Fruit fly (Drosophila melanogaster) S2 (cell line): ENCODE results near the gene CG7945.

Experiments
- CG8478 ChIP-seq: fragments of >200 bp; optimal IDR thresholded peaks from 2 replicates; lab custom pipeline; 2018
- CTCF ChIP-seq, 2 experiments: fragments of >200 bp; optimal IDR thresholded peaks; 2 replicates each; lab custom pipeline; 2018

CG7945 gene

dm6 chr3L:15500813-15501645 lies 22.9 kb downstream of the CG7945 start, which contains the start of gene CG7272:
TSS of gene CG7272 (plus strand) at chr3L:15500938.
- TF ChIP-seq CTCF (optimal IDR thresholded peaks at IDR 0.05; lab: Kevin White, UChicago): no peak

- no peak for TF ChIP-seq CG8478 (lab: Kevin White, UChicago)
- TF ChIP-seq CTCF (optimal IDR thresholded peaks at IDR 0.05; lab: Kevin White, UChicago): no peak
Observed at dm6 chr3L:15498745-15499144, 25.2 kb downstream of the CG7945 start, which contains the start of gene CG7275. TSS of gene CG7275 (plus strand) at chr3L:15498959.

DNA sequence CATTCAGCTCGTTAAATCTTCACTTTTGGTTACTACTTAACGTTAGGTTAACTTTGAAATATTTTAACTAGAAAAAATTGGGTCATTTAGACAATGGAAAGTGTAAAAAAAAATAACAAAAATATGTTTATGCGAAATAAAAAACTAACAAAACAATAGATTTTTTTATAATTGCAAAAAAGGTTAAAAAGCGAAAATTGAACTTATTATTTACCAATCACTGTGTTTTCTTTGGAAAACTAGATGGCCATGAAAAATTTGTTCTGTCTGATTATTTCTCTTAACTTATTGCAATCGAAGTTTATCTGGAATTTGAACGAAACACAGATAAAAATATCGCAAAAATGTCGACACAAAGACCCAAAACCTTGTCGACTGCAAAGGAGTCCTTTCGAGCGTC lies 26.0 kb downstream of the CG7945 start, which contains the start of gene CG7276:
CG7276 (plus strand) TSS at position 301 of the 400 bp plus-strand sequence.
- TF ChIP-seq CG8478 (lab: Kevin White, UChicago) (no peak), CTCF (optimal IDR thresholded peaks at IDR 0.05; lab: Kevin White, UChicago) (no peak)

DNA sequence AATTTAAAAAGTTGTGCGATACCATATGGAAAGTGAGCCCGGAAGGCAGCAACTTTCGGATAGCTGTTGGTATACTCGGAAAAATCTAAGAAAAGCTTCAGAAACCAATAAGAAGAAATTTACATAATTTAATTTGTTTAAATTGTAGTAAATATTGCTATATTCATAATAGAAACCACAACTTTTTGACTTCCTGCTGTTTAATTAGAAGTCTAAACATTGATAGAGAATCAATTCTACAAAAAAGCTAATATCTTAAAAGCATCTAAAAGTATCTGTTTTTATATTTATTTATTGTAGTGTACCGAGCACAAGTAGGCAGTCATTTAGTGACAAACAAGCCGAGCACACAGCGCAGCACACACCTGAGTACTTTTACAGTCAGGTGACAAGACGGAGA lies 27.7 kb downstream of the CG7945 start, which contains the start of gene CG13455:
CG13455 (plus strand) TSS at position 301 of the 400 bp plus-strand sequence.
- TF ChIP-seq CTCF (optimal IDR thresholded peaks at IDR 0.05; lab: Kevin White, UChicago): no peak
- no peak for TF ChIP-seq CG8478 (lab: Kevin White, UChicago)

DNA sequence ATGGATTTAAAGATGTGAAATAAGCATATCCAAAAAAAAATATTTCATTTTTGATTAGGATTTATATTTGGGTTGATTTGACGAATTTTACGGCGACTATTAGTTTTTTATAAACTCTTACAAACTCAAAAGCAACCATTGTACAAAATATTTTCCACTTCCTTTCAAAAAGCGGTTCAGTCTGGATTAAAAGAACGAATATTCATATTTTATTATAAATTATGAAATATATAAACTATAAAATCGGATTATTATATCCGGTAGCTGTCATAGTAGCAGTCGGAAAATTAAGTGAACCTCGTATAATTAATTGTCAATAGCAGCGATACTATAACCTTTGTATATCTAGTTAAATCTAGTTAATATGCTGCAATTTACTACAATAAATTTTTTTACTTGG lies 28.5 kb downstream of the CG7945 start, which contains the start of gene CG12355:
CG12355 (minus strand) TSS at position 101 of the 400 bp plus-strand sequence.
- TF ChIP-seq CG8478 (lab: Kevin White, UChicago): no peak
- no peak for TF ChIP-seq CTCF (optimal IDR thresholded peaks at IDR 0.05; lab: Kevin White, UChicago)

dm6 chr3L:15494599-15495271 lies 29.2 kb downstream of the CG7945 start:
- TF ChIP-seq CG8478 (lab: Kevin White, UChicago) (no peak), CTCF (optimal IDR thresholded peaks at IDR 0.05; lab: Kevin White, UChicago) (peak; percentile 54 to 68)

DNA sequence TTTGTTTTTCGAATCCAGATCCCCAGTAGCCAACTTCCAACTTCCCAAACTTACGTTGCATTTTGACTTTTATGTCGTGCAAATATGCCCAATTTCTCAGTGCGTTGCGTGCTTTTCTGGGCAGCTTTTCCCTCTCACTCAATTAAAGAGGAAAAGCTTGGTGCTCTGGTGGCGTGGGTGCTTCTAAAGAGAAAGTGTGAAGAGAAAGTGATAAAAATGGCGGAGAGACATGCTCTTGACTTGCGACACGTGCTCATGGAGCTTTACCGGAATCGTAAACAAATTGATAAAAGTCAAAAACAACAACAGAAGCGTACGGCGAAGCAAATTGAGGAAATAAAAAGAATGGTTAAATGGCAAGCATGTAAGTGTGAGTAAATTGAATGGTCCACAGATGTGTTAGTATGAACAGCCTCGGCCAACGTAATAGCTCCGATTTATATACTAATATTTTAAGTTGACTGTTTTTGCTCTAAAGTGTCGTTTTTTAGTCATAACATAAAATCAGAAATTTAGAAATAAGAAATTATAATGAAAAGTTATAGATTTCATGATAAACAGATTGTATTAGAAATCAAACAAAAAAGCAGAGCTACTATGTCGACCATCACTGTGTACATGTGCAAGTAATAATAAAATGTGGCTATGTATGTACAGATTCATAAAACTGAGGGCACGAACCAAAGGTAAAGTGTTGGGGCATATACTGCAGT lies 29.9 kb downstream of the CG7945 start:
- TF ChIP-seq CG8478 (lab: Kevin White, UChicago): no peak
- no peak for TF ChIP-seq CTCF (optimal IDR thresholded peaks at IDR 0.05; lab: Kevin White, UChicago)

dm6 chr3L:15485302-15485701 lies 38.6 kb downstream of the CG7945 start, which contains the start of gene Ran-like:
TSS of gene Ran-like (minus strand) at chr3L:15485402.
- TF ChIP-seq CTCF (optimal IDR thresholded peaks at IDR 0.05; lab: Kevin White, UChicago): no peak

DNA sequence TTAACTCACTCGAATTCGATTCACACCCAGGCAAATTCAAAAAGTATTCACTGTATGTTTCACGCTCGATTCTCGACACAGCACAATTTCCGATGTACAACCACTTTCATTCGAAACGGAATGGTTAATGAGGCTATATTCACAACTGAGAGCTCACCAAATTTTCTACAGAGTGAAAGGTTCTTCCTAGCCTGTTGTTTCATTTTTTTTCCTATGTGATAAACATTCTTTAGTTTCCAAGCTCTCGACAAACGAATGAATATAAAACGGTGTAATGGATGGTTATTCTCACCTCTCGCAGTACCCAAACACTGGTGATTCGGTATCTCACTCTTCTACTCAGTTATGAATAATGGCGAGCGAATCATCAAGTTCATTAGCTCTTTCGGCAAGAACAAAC lies 49.9 kb downstream of the CG7945 start, which contains the start of gene cocoon:
cocoon (minus strand) TSS at position 101 of the 400 bp plus-strand sequence.
- TF ChIP-seq CTCF (optimal IDR thresholded peaks at IDR 0.05; lab: Kevin White, UChicago) (no peak), CG8478 (lab: Kevin White, UChicago) (no peak)
